Worm (Caenorhabditis elegans) whole organism, young adult: ENCODE data around the gene srw-56.
A peak's percentile ranks its signal among the peaks of the same experiment; 100 is the strongest.

Experiments
- B0035.1 ChIP-seq: sonication (generic microtip); optimal IDR thresholded peaks from 2 replicates; lab custom pipeline; 2016; ENCODE audit warnings: missing genetic modification characterization, mild to moderate bottlenecking, missing compliant biosample characterization, missing genotype, missing genetic modification reagents
- B0336.3 ChIP-seq: fragments of 200-800 bp; sonication (Bioruptor generic); IDR thresholded peaks from 2 replicates; pipeline ENCODE4 v1.3.6; 2022; ENCODE audit warnings: missing genetic modification characterization, missing compliant biosample characterization
- C06A6.2 ChIP-seq: fragments of 200-800 bp; sonication (Bioruptor generic); conservative IDR thresholded peaks from 2 replicates; pipeline ENCODE4 v1.3.6; 2022; ENCODE audit warnings: missing genetic modification characterization, missing compliant biosample characterization
- C17E4.6 ChIP-seq: fragments of 200-800 bp; sonication (Bioruptor generic); IDR thresholded peaks from 2 replicates; pipeline ENCODE4 v1.3.6; 2022; ENCODE audit warnings: missing genetic modification reagents, missing genetic modification characterization, missing compliant biosample characterization
- F22D6.2 ChIP-seq: sonication (generic microtip); optimal IDR thresholded peaks from 2 replicates; lab custom pipeline; 2016; ENCODE audit warnings: mild to moderate bottlenecking, missing genetic modification characterization, missing compliant biosample characterization
- F37B4.10 ChIP-seq: fragments of 200-800 bp; sonication (Bioruptor generic); IDR thresholded peaks from 2 replicates; pipeline ENCODE4 v1.3.6; 2022; ENCODE audit warnings: missing genetic modification characterization, missing compliant biosample characterization
- K11D2.4 ChIP-seq: fragments of 200-800 bp; sonication (Bioruptor generic); IDR thresholded peaks from 2 replicates; pipeline ENCODE4 v1.3.6; 2022; ENCODE audit warnings: missing genetic modification reagents, missing genetic modification characterization, missing compliant biosample characterization
- Y53F4B.3 ChIP-seq: fragments of 200-800 bp; sonication (Bioruptor generic); IDR thresholded peaks from 2 replicates; pipeline ENCODE4 v1.3.6; 2022; ENCODE audit warnings: missing genetic modification reagents, missing genetic modification characterization, missing compliant biosample characterization
- Y79H2A.3 ChIP-seq: fragments of 200-800 bp; sonication (Bioruptor generic); conservative IDR thresholded peaks from 2 replicates; pipeline ENCODE4 v1.3.6; 2022; ENCODE audit warnings: missing genetic modification reagents, missing genetic modification characterization, missing compliant biosample characterization
- attf-3 ChIP-seq: fragments of 200-800 bp; sonication (Bioruptor generic); conservative IDR thresholded peaks from 2 replicates; pipeline ENCODE4 v1.3.6; 2022; ENCODE audit warnings: missing genetic modification reagents, missing genetic modification characterization, missing compliant biosample characterization
- bed-1 ChIP-seq: fragments of 200-800 bp; sonication (Bioruptor generic); IDR thresholded peaks from 2 replicates; pipeline ENCODE4 v1.3.6; 2022; ENCODE audit warnings: missing genetic modification reagents, missing genetic modification characterization, missing compliant biosample characterization
- cebp-2 ChIP-seq: fragments of 200-800 bp; sonication (Bioruptor generic); IDR thresholded peaks from 2 replicates; pipeline ENCODE4 v1.3.6; 2022; ENCODE audit warnings: missing genetic modification characterization, missing compliant biosample characterization
- die-1 ChIP-seq: sonication (generic microtip); optimal IDR thresholded peaks from 2 replicates; lab custom pipeline; 2016; ENCODE audit warnings: missing genotype, mild to moderate bottlenecking, missing genetic modification characterization, missing compliant biosample characterization
- dpff-1 ChIP-seq: sonication (generic microtip); optimal IDR thresholded peaks from 2 replicates; lab custom pipeline; 2017; ENCODE audit warnings: mild to moderate bottlenecking, missing genetic modification characterization, missing compliant biosample characterization
- ekl-4 ChIP-seq: fragments of 200-800 bp; sonication (Bioruptor generic); IDR thresholded peaks from 2 replicates; pipeline ENCODE4 v1.3.6; 2022; ENCODE audit warnings: missing genetic modification reagents, missing genetic modification characterization, missing compliant biosample characterization
- hmg-1.2 ChIP-seq: fragments of 200-800 bp; sonication (Bioruptor generic); IDR thresholded peaks from 2 replicates; pipeline ENCODE4 v1.3.6; 2022; ENCODE audit warnings: missing genetic modification reagents, missing genetic modification characterization, missing compliant biosample characterization
- hmg-20 ChIP-seq: fragments of 200-800 bp; sonication (Bioruptor generic); IDR thresholded peaks from 2 replicates; pipeline ENCODE4 v1.3.6; 2022; ENCODE audit warnings: missing genetic modification reagents, missing genetic modification characterization, missing compliant biosample characterization
- hrde-1 ChIP-seq: sonication (generic microtip); optimal IDR thresholded peaks from 2 replicates; lab custom pipeline; 2016; ENCODE audit warnings: missing genetic modification characterization, mild to moderate bottlenecking, missing compliant biosample characterization, moderate library complexity, missing genotype, missing genetic modification reagents, borderline replicate concordance
- hsf-1 ChIP-seq: fragments of 200-800 bp; sonication (Bioruptor generic); IDR thresholded peaks from 2 replicates; pipeline ENCODE4 v1.3.6; 2022; ENCODE audit warnings: missing genetic modification reagents, missing genetic modification characterization, missing compliant biosample characterization
- let-526 ChIP-seq: fragments of 200-800 bp; sonication (Bioruptor generic); IDR thresholded peaks from 2 replicates; pipeline ENCODE4 v1.3.6; 2022; ENCODE audit warnings: missing genetic modification reagents, missing genetic modification characterization, missing compliant biosample characterization
- lsy-27 ChIP-seq: sonication (generic microtip); optimal IDR thresholded peaks from 2 replicates; lab custom pipeline; 2017; ENCODE audit warnings: missing genetic modification characterization, mild to moderate bottlenecking, missing compliant biosample characterization, antibody characterized with exemption, missing genotype, borderline replicate concordance; ENCODE audit not compliant: insufficient read depth
- madf-10 ChIP-seq: sonication (generic microtip); optimal IDR thresholded peaks from 2 replicates; lab custom pipeline; 2016; ENCODE audit warnings: mild to moderate bottlenecking, missing genetic modification characterization, missing compliant biosample characterization
- madf-3 ChIP-seq: fragments of 200-800 bp; sonication (Bioruptor generic); IDR thresholded peaks from 2 replicates; pipeline ENCODE4 v1.3.6; 2022; ENCODE audit warnings: missing genetic modification reagents, missing genetic modification characterization, missing compliant biosample characterization
- mcd-1 ChIP-seq: fragments of 200-800 bp; sonication (Bioruptor generic); IDR thresholded peaks from 2 replicates; pipeline ENCODE4 v1.3.6; 2022; ENCODE audit warnings: missing genetic modification reagents, missing genetic modification characterization, missing compliant biosample characterization
- mel-28 ChIP-seq: sonication (generic microtip); optimal IDR thresholded peaks from 2 replicates; lab custom pipeline; 2016; ENCODE audit warnings: borderline replicate concordance, mild to moderate bottlenecking, missing genetic modification characterization, missing compliant biosample characterization
- mxl-1 ChIP-seq: sonication (generic microtip); optimal IDR thresholded peaks from 2 replicates; lab custom pipeline; 2016; ENCODE audit warnings: missing genetic modification characterization, missing compliant biosample characterization
- nfyb-1 ChIP-seq: fragments of 200-800 bp; sonication (Bioruptor generic); IDR thresholded peaks from 2 replicates; pipeline ENCODE4 v1.3.6; 2022; ENCODE audit warnings: missing genetic modification reagents, missing genetic modification characterization, missing compliant biosample characterization
- nhr-120 ChIP-seq: fragments of 200-800 bp; sonication (Bioruptor generic); IDR thresholded peaks from 2 replicates; pipeline ENCODE4 v1.3.6; 2022; ENCODE audit warnings: missing genetic modification characterization, missing compliant biosample characterization
- rec-8 ChIP-seq, 2 experiments: sonication (generic microtip); optimal IDR thresholded peaks; 2 replicates each; lab custom pipeline; 2016; ENCODE audit warnings: mild to moderate bottlenecking in 2 of 2, missing genetic modification characterization in 2 of 2, missing genetic modification reagents in 2 of 2, missing genotype in 2 of 2, missing biosample characterization in 1 of 2, missing compliant biosample characterization in 1 of 2, moderate library complexity in 1 of 2
- snpc-1.1 ChIP-seq: sonication (generic microtip); optimal IDR thresholded peaks from 2 replicates; lab custom pipeline; 2017; ENCODE audit warnings: missing genetic modification characterization, mild to moderate bottlenecking, missing compliant biosample characterization, antibody characterized with exemption, moderate library complexity, missing genotype, missing genetic modification reagents; ENCODE audit not compliant: insufficient read depth
- sptf-2 ChIP-seq: fragments of 200-800 bp; sonication (Bioruptor generic); optimal IDR thresholded peaks from 2 replicates; lab custom pipeline; 2018; ENCODE audit warnings: mild to moderate bottlenecking, missing genetic modification characterization, missing compliant biosample characterization
- tbp1 ChIP-seq: fragments of 200-800 bp; sonication (Bioruptor generic); optimal IDR thresholded peaks from 2 replicates; lab custom pipeline; 2018; ENCODE audit warnings: mild to moderate bottlenecking, missing genetic modification characterization, missing compliant biosample characterization
- tbx-9 ChIP-seq: sonication (generic microtip); optimal IDR thresholded peaks from 2 replicates; lab custom pipeline; 2016; ENCODE audit warnings: borderline replicate concordance, missing genetic modification characterization, inconsistent platforms, missing compliant biosample characterization
- ztf-22 ChIP-seq: fragments of 200-800 bp; sonication (Bioruptor generic); optimal IDR thresholded peaks from 2 replicates; lab custom pipeline; 2018; ENCODE audit warnings: mild to moderate bottlenecking, missing genetic modification characterization, moderate library complexity, missing compliant biosample characterization
- ztf-25 ChIP-seq: fragments of 200-800 bp; sonication (Bioruptor generic); IDR thresholded peaks from 2 replicates; pipeline ENCODE4 v1.3.6; 2022; ENCODE audit warnings: missing genetic modification reagents, missing genetic modification characterization, missing compliant biosample characterization
- ztf-6 ChIP-seq: fragments of 200-800 bp; sonication (Bioruptor generic); IDR thresholded peaks from 2 replicates; pipeline ENCODE4 v1.3.6; 2022; ENCODE audit warnings: missing genetic modification reagents, missing genetic modification characterization, missing compliant biosample characterization

srw-56 gene

DNA sequence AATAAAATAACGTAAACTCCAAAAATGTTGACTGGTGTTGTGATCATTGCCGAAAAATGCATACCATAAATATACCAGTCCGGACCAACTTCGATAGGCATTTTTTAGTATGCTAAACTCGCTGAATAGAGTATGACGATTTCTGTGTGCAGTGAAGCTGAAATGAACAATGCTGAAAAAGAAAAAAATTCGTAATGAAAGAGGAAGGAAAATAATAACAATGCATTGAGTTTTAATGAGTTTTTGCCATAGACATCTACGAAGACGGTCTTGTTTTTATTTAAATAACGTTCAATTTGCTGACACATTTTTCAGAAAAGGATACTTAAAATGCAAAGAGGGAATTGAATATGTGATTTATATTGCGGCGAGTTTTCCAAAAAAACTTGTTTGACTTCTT lies 14.9 kb upstream of the srw-56 start, which contains the start of gene sri-1:
sri-1 (minus strand) TSS at position 101 of the 400 bp plus-strand sequence.
- TF ChIP-seq lsy-27, result no peak
- no peak for TF ChIP-seq rec-8 (tag; optimal IDR thresholded peaks at IDR 0.05; lab: Kevin White, UChicago)
- TF ChIP-seq tbp1 (GFP tag; lab: Kevin White, UChicago), result no peak
- no peak for TF ChIP-seq ztf-22
- no peak for TF ChIP-seq dpff-1 (tag; lab: Kevin White, UChicago)
- no peak for TF ChIP-seq die-1 (tag; lab: Kevin White, UChicago)
- no peak for TF ChIP-seq hrde-1
- no peak for TF ChIP-seq ztf-6 (GFP tag; lab: Robert Waterston, UW)
- TF ChIP-seq attf-3 (GFP tag; lab: Robert Waterston, UW), result no peak
- no peak for TF ChIP-seq B0035.1 (tag; lab: Kevin White, UChicago)
- TF ChIP-seq cebp-2 (GFP tag; lab: Robert Waterston, UW), result no peak
- TF ChIP-seq B0336.3 (GFP tag; lab: Robert Waterston, UW), result no peak
- TF ChIP-seq nfyb-1 (GFP tag; lab: Robert Waterston, UW), result no peak
- TF ChIP-seq K11D2.4 (GFP tag; lab: Robert Waterston, UW), result no peak
- TF ChIP-seq madf-10 (tag; lab: Kevin White, UChicago), result no peak
- no peak for TF ChIP-seq C17E4.6
- TF ChIP-seq bed-1, result no peak

- no peak for TF ChIP-seq hmg-20 (GFP tag; lab: Robert Waterston, UW)
- TF ChIP-seq mel-28, result no peak
- TF ChIP-seq ztf-22, result no peak
- TF ChIP-seq mcd-1 (GFP tag; lab: Robert Waterston, UW), result no peak
- TF ChIP-seq bed-1, result no peak
- TF ChIP-seq tbx-9, result no peak
- TF ChIP-seq K11D2.4 (GFP tag; lab: Robert Waterston, UW), result no peak
- TF ChIP-seq nhr-120, result no peak
- no peak for TF ChIP-seq hsf-1
- TF ChIP-seq ekl-4 (GFP tag; lab: Robert Waterston, UW), result no peak
- TF ChIP-seq Y79H2A.3 (GFP tag; lab: Robert Waterston, UW), result no peak
- TF ChIP-seq sptf-2 (GFP tag; lab: Kevin White, UChicago), result no peak
- no peak for TF ChIP-seq snpc-1.1 (tag; lab: Kevin White, UChicago)
- no peak for TF ChIP-seq let-526 (GFP tag; lab: Robert Waterston, UW)
- TF ChIP-seq C06A6.2 (GFP tag; lab: Robert Waterston, UW), result no peak
- no peak for TF ChIP-seq F37B4.10 (GFP tag; lab: Robert Waterston, UW)
- TF ChIP-seq ztf-25 (GFP tag; lab: Robert Waterston, UW), result no peak
- TF ChIP-seq mxl-1 (tag; lab: Kevin White, UChicago), result no peak
- TF ChIP-seq F22D6.2 (tag; lab: Kevin White, UChicago), result no peak
- no peak for TF ChIP-seq madf-3 (GFP tag; lab: Robert Waterston, UW)
Measured at ce11 chrV:15965114-15965513, 12.5 kb upstream of the srw-56 start, which contains the start of gene sri-2. Gene sri-2 (minus strand): TSS chrV:15965214.

DNA sequence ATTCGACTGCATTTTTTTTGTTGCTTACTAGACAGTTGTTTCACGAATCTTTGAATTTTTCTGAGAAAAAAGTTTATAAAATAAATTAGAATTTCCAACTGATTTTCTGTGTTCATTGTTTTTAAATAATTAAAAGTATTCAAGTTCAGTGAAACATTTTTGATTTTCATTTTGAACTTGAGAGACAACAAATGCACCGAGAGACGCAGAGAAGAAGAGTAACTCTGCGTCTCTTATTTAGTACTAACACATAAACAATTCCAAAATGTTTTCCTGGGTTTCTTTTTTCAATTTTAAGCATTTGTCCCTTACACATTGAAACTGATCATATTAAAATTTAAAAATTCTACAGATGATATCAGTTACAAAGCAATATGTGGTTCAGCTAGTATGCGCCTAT lies 6.8 kb upstream of the srw-56 start:
- TF ChIP-seq hmg-1.2 (GFP tag; lab: Robert Waterston, UW) (peak; percentile 70; the same call in 1 of the 2 replicates), Y53F4B.3 (GFP tag; lab: Robert Waterston, UW) (no peak)
